Worm (Caenorhabditis elegans) whole organism, young adult: ENCODE measurements around the gene skih-2.
"Not testable (repeated sequence)": the region's sequence is repeated elsewhere in the genome, so short reads cannot be mapped to it uniquely, and the experiment has no call there.

ENCODE experiments used
- B0019.2 ChIP-seq: fragments of 200-800 bp; sonication (Bioruptor generic); conservative IDR thresholded peaks from 2 replicates; pipeline ENCODE4 v1.3.6; 2022; ENCODE audit warnings: missing genetic modification reagents, missing genetic modification characterization, missing compliant biosample characterization
- B0035.1 ChIP-seq: sonication (generic microtip); optimal IDR thresholded peaks from 2 replicates; lab custom pipeline; 2016; ENCODE audit warnings: missing genetic modification characterization, mild to moderate bottlenecking, missing compliant biosample characterization, missing genotype, missing genetic modification reagents
- B0336.3 ChIP-seq: fragments of 200-800 bp; sonication (Bioruptor generic); IDR thresholded peaks from 2 replicates; pipeline ENCODE4 v1.3.6; 2022; ENCODE audit warnings: missing genetic modification characterization, missing compliant biosample characterization
- C17E4.6 ChIP-seq: fragments of 200-800 bp; sonication (Bioruptor generic); IDR thresholded peaks from 2 replicates; pipeline ENCODE4 v1.3.6; 2022; ENCODE audit warnings: missing genetic modification reagents, missing genetic modification characterization, missing compliant biosample characterization
- F23B12.7 ChIP-seq: sonication (generic microtip); optimal IDR thresholded peaks from 2 replicates; lab custom pipeline; 2017; ENCODE audit warnings: missing genetic modification characterization, mild to moderate bottlenecking, missing compliant biosample characterization, antibody characterized with exemption, moderate library complexity; ENCODE audit not compliant: insufficient read depth
- F33H1.4 ChIP-seq: fragments of 200-800 bp; sonication (Bioruptor generic); IDR thresholded peaks from 2 replicates; pipeline ENCODE4 v1.3.6; 2022; ENCODE audit warnings: missing genetic modification reagents, missing genetic modification characterization, missing compliant biosample characterization
- K11D2.4 ChIP-seq: fragments of 200-800 bp; sonication (Bioruptor generic); IDR thresholded peaks from 2 replicates; pipeline ENCODE4 v1.3.6; 2022; ENCODE audit warnings: missing genetic modification reagents, missing genetic modification characterization, missing compliant biosample characterization
- K12H6.12 ChIP-seq: fragments of 200-800 bp; sonication (Bioruptor generic); optimal IDR thresholded peaks from 2 replicates; lab custom pipeline; 2018; ENCODE audit warnings: mild to moderate bottlenecking, missing genetic modification characterization, missing compliant biosample characterization
- T07F8.4 ChIP-seq: sonication (generic microtip); optimal IDR thresholded peaks from 2 replicates; lab custom pipeline; 2016; ENCODE audit warnings: mild to moderate bottlenecking, missing genetic modification characterization, moderate library complexity, missing compliant biosample characterization
- Y53G8AR.9 ChIP-seq: fragments of 200-800 bp; sonication (Bioruptor generic); conservative IDR thresholded peaks from 2 replicates; pipeline ENCODE4 v1.3.6; 2022; ENCODE audit warnings: missing genetic modification reagents, missing genetic modification characterization, missing compliant biosample characterization
- Y56A3A.18 ChIP-seq: fragments of 200-800 bp; sonication (Bioruptor generic); IDR thresholded peaks from 2 replicates; pipeline ENCODE4 v1.3.6; 2022; ENCODE audit warnings: missing genetic modification reagents, missing genetic modification characterization, missing compliant biosample characterization
- athp-1 ChIP-seq: sonication (generic microtip); optimal IDR thresholded peaks from 2 replicates; lab custom pipeline; 2017; ENCODE audit warnings: mild to moderate bottlenecking, missing genetic modification characterization, missing compliant biosample characterization
- attf-3 ChIP-seq: fragments of 200-800 bp; sonication (Bioruptor generic); conservative IDR thresholded peaks from 2 replicates; pipeline ENCODE4 v1.3.6; 2022; ENCODE audit warnings: missing genetic modification reagents, missing genetic modification characterization, missing compliant biosample characterization
- attf-5 ChIP-seq: fragments of 200-800 bp; sonication (Bioruptor generic); optimal IDR thresholded peaks from 2 replicates; lab custom pipeline; 2018; ENCODE audit warnings: mild to moderate bottlenecking, missing genetic modification characterization, missing compliant biosample characterization
- bed-2 ChIP-seq: fragments of 200-800 bp; sonication (Bioruptor generic); IDR thresholded peaks from 2 replicates; pipeline ENCODE4 v1.3.6; 2022; ENCODE audit warnings: missing genetic modification reagents, missing genetic modification characterization, missing compliant biosample characterization
- cebp-1 ChIP-seq, 2 experiments: fragments of 200-800 bp in 1 of 2; sonication (Bioruptor generic) in 1 of 2; sonication (generic microtip) in 1 of 2; IDR thresholded peaks in 1 of 2; optimal IDR thresholded peaks in 1 of 2; 2 replicates each; pipeline versions ENCODE4 v1.3.6 to Lab custom; 2017 to 2022; ENCODE audit warnings: missing compliant biosample characterization in 2 of 2, missing genetic modification characterization in 2 of 2, mild to moderate bottlenecking in 1 of 2, missing genetic modification reagents in 1 of 2, moderate library complexity in 1 of 2
- ceh-27 ChIP-seq: fragments of 200-800 bp; sonication (Bioruptor generic); optimal IDR thresholded peaks from 2 replicates; lab custom pipeline; 2018; ENCODE audit warnings: mild to moderate bottlenecking, missing genetic modification characterization, moderate library complexity, missing compliant biosample characterization
- ceh-91 ChIP-seq: fragments of 200-800 bp; sonication (Bioruptor generic); IDR thresholded peaks from 2 replicates; pipeline ENCODE4 v1.3.6; 2022; ENCODE audit warnings: missing genetic modification reagents, missing genetic modification characterization, missing compliant biosample characterization
- dox-1 ChIP-seq: fragments of 200-800 bp; sonication (Bioruptor generic); IDR thresholded peaks from 2 replicates; pipeline ENCODE4 v1.3.6; 2022; ENCODE audit warnings: missing genetic modification reagents, missing genetic modification characterization, missing compliant biosample characterization
- dpl-1 ChIP-seq: fragments of 150-350 bp; optimal IDR thresholded peaks from 2 replicates; lab custom pipeline; 2014; ENCODE audit warnings: missing biosample characterization, missing genetic modification reagents, missing genetic modification characterization
- egl-18 ChIP-seq: fragments of 200-800 bp; sonication (Bioruptor generic); IDR thresholded peaks from 2 replicates; pipeline ENCODE4 v1.3.6; 2022; ENCODE audit warnings: missing genetic modification reagents, missing genetic modification characterization, missing compliant biosample characterization
- egrh-3 ChIP-seq: fragments of 200-800 bp; sonication (Bioruptor generic); IDR thresholded peaks from 2 replicates; pipeline ENCODE4 v1.3.6; 2022; ENCODE audit warnings: missing genetic modification reagents, missing genetic modification characterization, missing compliant biosample characterization
- let-526 ChIP-seq: fragments of 200-800 bp; sonication (Bioruptor generic); IDR thresholded peaks from 2 replicates; pipeline ENCODE4 v1.3.6; 2022; ENCODE audit warnings: missing genetic modification reagents, missing genetic modification characterization, missing compliant biosample characterization
- let-607 ChIP-seq, 2 experiments: fragments of 200-800 bp in 1 of 2; sonication (Bioruptor generic) in 1 of 2; sonication (generic microtip) in 1 of 2; optimal IDR thresholded peaks; 2 replicates each; lab custom pipeline; 2016 to 2018; ENCODE audit warnings: mild to moderate bottlenecking in 2 of 2, missing compliant biosample characterization in 2 of 2, missing genetic modification characterization in 2 of 2, moderate library complexity in 2 of 2, missing genotype in 1 of 2
- lin-40 ChIP-seq: sonication (generic microtip); optimal IDR thresholded peaks from 2 replicates; lab custom pipeline; 2016; ENCODE audit warnings: missing genetic modification characterization, mild to moderate bottlenecking, missing compliant biosample characterization, missing genotype, missing genetic modification reagents
- lin-54 ChIP-seq: fragments of 200-800 bp; sonication (Bioruptor generic); optimal IDR thresholded peaks from 2 replicates; lab custom pipeline; 2018; ENCODE audit warnings: mild to moderate bottlenecking, missing genetic modification characterization, missing compliant biosample characterization
- lir-1 ChIP-seq: fragments of 200-800 bp; sonication (Bioruptor generic); conservative IDR thresholded peaks from 2 replicates; pipeline ENCODE4 v1.3.6; 2022; ENCODE audit warnings: missing genetic modification reagents, missing genetic modification characterization, missing compliant biosample characterization
- lsy-27 ChIP-seq: sonication (generic microtip); optimal IDR thresholded peaks from 2 replicates; lab custom pipeline; 2017; ENCODE audit warnings: missing genetic modification characterization, mild to moderate bottlenecking, missing compliant biosample characterization, antibody characterized with exemption, missing genotype, borderline replicate concordance; ENCODE audit not compliant: insufficient read depth
- madf-10 ChIP-seq: sonication (generic microtip); optimal IDR thresholded peaks from 2 replicates; lab custom pipeline; 2016; ENCODE audit warnings: mild to moderate bottlenecking, missing genetic modification characterization, missing compliant biosample characterization
- madf-6 ChIP-seq: fragments of 200-800 bp; sonication (Bioruptor generic); IDR thresholded peaks from 2 replicates; pipeline ENCODE4 v1.3.6; 2022; ENCODE audit warnings: missing genetic modification reagents, missing genetic modification characterization, missing compliant biosample characterization
- mcd-1 ChIP-seq: fragments of 200-800 bp; sonication (Bioruptor generic); IDR thresholded peaks from 2 replicates; pipeline ENCODE4 v1.3.6; 2022; ENCODE audit warnings: missing genetic modification reagents, missing genetic modification characterization, missing compliant biosample characterization
- nhr-80 ChIP-seq: sonication (generic microtip); optimal IDR thresholded peaks from 2 replicates; lab custom pipeline; 2016; ENCODE audit warnings: missing genetic modification characterization, missing compliant biosample characterization
- pbrm-1 ChIP-seq: fragments of 200-800 bp; sonication (Bioruptor generic); IDR thresholded peaks from 2 replicates; pipeline ENCODE4 v1.3.6; 2022; ENCODE audit warnings: missing genetic modification reagents, missing genetic modification characterization, missing compliant biosample characterization
- rcor-1 ChIP-seq: fragments of 200-800 bp; sonication (Bioruptor generic); IDR thresholded peaks from 2 replicates; pipeline ENCODE4 v1.3.6; 2022; ENCODE audit warnings: missing genetic modification reagents, missing genetic modification characterization, missing compliant biosample characterization
- repo-1 ChIP-seq: sonication (generic microtip); optimal IDR thresholded peaks from 2 replicates; lab custom pipeline; 2017; ENCODE audit warnings: mild to moderate bottlenecking, missing genetic modification characterization, missing compliant biosample characterization
- sea-2 ChIP-seq: fragments of 200-800 bp; sonication (Bioruptor generic); IDR thresholded peaks from 2 replicates; pipeline ENCODE4 v1.3.6; 2022; ENCODE audit warnings: missing genetic modification characterization, missing compliant biosample characterization
- snpc-4 ChIP-seq, 5 experiments: fragments of 150-350 bp in 1 of 5; sonication (generic microtip) in 4 of 5; optimal IDR thresholded peaks; 2 replicates each; lab custom pipeline; 2014 to 2018; ENCODE audit warnings: missing genetic modification characterization in 5 of 5, missing biosample characterization in 3 of 5, antibody characterized with exemption in 2 of 5, mild to moderate bottlenecking in 2 of 5, missing compliant biosample characterization in 2 of 5, missing genotype in 2 of 5, moderate library complexity in 2 of 5, missing genetic modification reagents in 1 of 5
- somi-1 ChIP-seq: fragments of 200-800 bp; sonication (Bioruptor generic); optimal IDR thresholded peaks from 2 replicates; lab custom pipeline; 2018; ENCODE audit warnings: mild to moderate bottlenecking, missing genetic modification characterization, missing compliant biosample characterization
- unc-130 ChIP-seq: sonication (generic microtip); optimal IDR thresholded peaks from 2 replicates; lab custom pipeline; 2016; ENCODE audit warnings: missing genetic modification reagents, missing genetic modification characterization, missing compliant biosample characterization
- xnd-1 ChIP-seq: sonication (generic microtip); optimal IDR thresholded peaks from 2 replicates; lab custom pipeline; 2016; ENCODE audit warnings: missing genotype, missing genetic modification reagents, missing genetic modification characterization, missing compliant biosample characterization
- ztf-18 ChIP-seq: sonication (generic microtip); optimal IDR thresholded peaks from 2 replicates; lab custom pipeline; 2016; ENCODE audit warnings: missing genotype, mild to moderate bottlenecking, missing genetic modification characterization, missing compliant biosample characterization
- ztf-25 ChIP-seq: fragments of 200-800 bp; sonication (Bioruptor generic); IDR thresholded peaks from 2 replicates; pipeline ENCODE4 v1.3.6; 2022; ENCODE audit warnings: missing genetic modification reagents, missing genetic modification characterization, missing compliant biosample characterization
- ztf-26 ChIP-seq: sonication (generic microtip); optimal IDR thresholded peaks from 2 replicates; lab custom pipeline; 2017; ENCODE audit warnings: missing genetic modification characterization, missing compliant biosample characterization
- ztf-28 ChIP-seq: fragments of 200-800 bp; sonication (Bioruptor generic); IDR thresholded peaks from 2 replicates; pipeline ENCODE4 v1.3.6; 2022; ENCODE audit warnings: missing genetic modification reagents, missing genetic modification characterization, missing compliant biosample characterization
- ztf-6 ChIP-seq: fragments of 200-800 bp; sonication (Bioruptor generic); IDR thresholded peaks from 2 replicates; pipeline ENCODE4 v1.3.6; 2022; ENCODE audit warnings: missing genetic modification reagents, missing genetic modification characterization, missing compliant biosample characterization

Gene skih-2

DNA sequence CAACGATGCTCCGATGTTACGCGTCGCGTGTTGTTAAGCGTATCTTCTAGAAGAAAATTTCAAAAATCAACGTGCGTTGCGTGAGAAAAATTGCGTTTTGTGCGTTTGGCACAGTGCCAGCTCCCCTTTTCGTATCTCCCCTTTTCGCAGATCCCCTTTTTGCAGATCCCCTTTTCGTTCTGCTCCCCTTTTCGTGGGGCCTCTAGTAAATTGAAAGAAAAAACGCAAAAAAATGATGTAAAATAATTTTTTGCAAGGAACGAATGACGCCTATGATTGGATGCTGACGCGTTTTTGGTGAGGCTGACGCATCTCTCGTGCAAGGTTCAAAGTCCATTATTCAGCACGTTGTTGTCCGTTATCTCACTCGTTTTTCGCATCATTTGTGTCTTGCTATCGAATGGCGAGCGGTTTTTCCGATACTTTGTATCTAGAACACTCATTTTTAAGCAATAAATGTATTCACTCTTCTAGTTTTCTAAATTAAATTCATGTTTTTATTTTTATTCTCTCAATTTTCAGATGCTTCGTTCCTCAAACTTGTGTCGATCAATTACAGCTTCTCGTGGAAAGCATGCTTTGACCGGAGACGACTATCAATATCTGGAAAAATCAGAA is 37.1 kb upstream of the skih-2 start, which contains the start of gene cpt-2:
Gene cpt-2 (plus strand): TSS at position 523 of the 618 bp plus-strand sequence.
- peak; percentile 80; the same call in 1 of the 2 replicates for TF ChIP-seq egl-18 (GFP tag; lab: Robert Waterston, UW)
- peak; percentile 82 for TF ChIP-seq madf-6 (GFP tag; lab: Robert Waterston, UW)
- TF ChIP-seq ceh-91 = peak; percentile 80
- TF ChIP-seq ztf-28 (GFP tag; lab: Robert Waterston, UW) = peak; percentile 90
- TF ChIP-seq unc-130 (GFP tag; lab: Kevin White, UChicago) = peak; percentile 41
- 0 out of 2 replicates have a peak, but pooled peaks have one; percentile 20 for TF ChIP-seq sea-2 (GFP tag; lab: Robert Waterston, UW)
- peak; percentile 77 for TF ChIP-seq F33H1.4 (GFP tag; lab: Robert Waterston, UW)
- TF ChIP-seq K11D2.4 (GFP tag; lab: Robert Waterston, UW) = peak; percentile 95
- TF ChIP-seq nhr-80 = peak; percentile 84
- not testable (repeated sequence) for TF ChIP-seq cebp-1 (GFP tag; IDR thresholded peaks at IDR 0.05; lab: Robert Waterston, UW)
- peak; percentile 83 for TF ChIP-seq cebp-1 (tag; optimal IDR thresholded peaks at IDR 0.05; lab: Kevin White, UChicago)
- TF ChIP-seq somi-1 (GFP tag; lab: Kevin White, UChicago) = peak; percentile 34
- TF ChIP-seq ztf-26 = peak; percentile 54
- peak; percentile 68; the same call in 1 of the 2 replicates for TF ChIP-seq ztf-6 (GFP tag; lab: Robert Waterston, UW)
- peak; percentile 90 for TF ChIP-seq pbrm-1 (GFP tag; lab: Robert Waterston, UW)
- TF ChIP-seq lir-1 (GFP tag; lab: Robert Waterston, UW) = peak; percentile 85
- peak; percentile 20 for TF ChIP-seq repo-1 (tag; lab: Kevin White, UChicago)
- TF ChIP-seq bed-2 = peak; percentile 86
- TF ChIP-seq ceh-27 = peak; percentile 68
- TF ChIP-seq rcor-1 = peak; percentile 95
- TF ChIP-seq lin-40 (tag; lab: Kevin White, UChicago) = peak; percentile 88
- peak; percentile 44 for TF ChIP-seq dpl-1 (GFP tag; lab: Kevin White, UChicago)
- peak; percentile 88 for TF ChIP-seq C17E4.6 (GFP tag; lab: Robert Waterston, UW)
- peak; percentile 75 for TF ChIP-seq attf-5 (GFP tag; lab: Kevin White, UChicago)
- TF ChIP-seq T07F8.4 = peak; percentile 7
- TF ChIP-seq ztf-25 (GFP tag; lab: Robert Waterston, UW) = 0 out of 2 replicates have a peak, but pooled peaks have one; percentile 35
- peak; percentile 13 for TF ChIP-seq snpc-4 (GFP tag; optimal IDR thresholded peaks at IDR 0.05; lab: Kevin White, UChicago)
- TF ChIP-seq snpc-4 (tag; optimal IDR thresholded peaks at IDR 0.05; lab: Kevin White, UChicago) = peak; percentile 27 to 71 (median 62)
- TF ChIP-seq mcd-1 = peak; percentile 92
- peak; percentile 61 for TF ChIP-seq B0019.2 (GFP tag; lab: Robert Waterston, UW)
- peak; percentile 76 for TF ChIP-seq B0336.3
- TF ChIP-seq madf-10 (tag; lab: Kevin White, UChicago) = peak; percentile 59
- peak; percentile 54 for TF ChIP-seq B0035.1 (tag; lab: Kevin White, UChicago)
- peak; percentile 97 for TF ChIP-seq dox-1 (GFP tag; lab: Robert Waterston, UW)
- TF ChIP-seq xnd-1 = peak; percentile 44
- peak; percentile 9 for TF ChIP-seq lsy-27 (tag; lab: Kevin White, UChicago)
- TF ChIP-seq egrh-3 (GFP tag; lab: Robert Waterston, UW) = peak; percentile 81
- TF ChIP-seq Y56A3A.18 (GFP tag; lab: Robert Waterston, UW) = peak; percentile 58; the same call in 1 of the 2 replicates
- TF ChIP-seq let-607 (tag; optimal IDR thresholded peaks at IDR 0.05; lab: Kevin White, UChicago) = peak; percentile 22 to 65
- peak; percentile 51 for TF ChIP-seq K12H6.12 (tag; lab: Kevin White, UChicago)
- peak; percentile 46 for TF ChIP-seq athp-1 (tag; lab: Kevin White, UChicago)
- TF ChIP-seq ztf-18 (tag; lab: Kevin White, UChicago) = peak; percentile 97
- peak; percentile 95 for TF ChIP-seq Y53G8AR.9 (GFP tag; lab: Robert Waterston, UW)
- TF ChIP-seq attf-3 (GFP tag; lab: Robert Waterston, UW) = peak; percentile 76
- TF ChIP-seq lin-54 (GFP tag; lab: Kevin White, UChicago) = peak; percentile 86
- TF ChIP-seq F23B12.7 = peak; percentile 48
- peak; percentile 90 for TF ChIP-seq let-526
